Worm (Caenorhabditis elegans) whole organism, L4 larva: ENCODE measurements around the gene gpa-3.
A peak's percentile ranks its signal among the peaks of the same experiment; 100 is the strongest.

Experiments used
- F37D6.2 ChIP-seq: sonication (generic microtip); optimal IDR thresholded peaks from 2 replicates; lab custom pipeline; 2016; ENCODE audit warnings: mild to moderate bottlenecking, missing genetic modification characterization, missing compliant biosample characterization
- F44E2.7 ChIP-seq: fragments of 200-800 bp; sonication (Bioruptor generic); IDR thresholded peaks from 2 replicates; pipeline ENCODE4 v2.1.2; 2022; ENCODE audit warnings: missing genetic modification characterization, missing compliant biosample characterization
- F49E8.2 ChIP-seq: sonication (generic microtip); optimal IDR thresholded peaks from 2 replicates; lab custom pipeline; 2016; ENCODE audit warnings: missing compliant biosample characterization, mild to moderate bottlenecking, missing genetic modification characterization, borderline replicate concordance
- R02D3.7 ChIP-seq: fragments of 150-350 bp; sonication (generic microtip); optimal IDR thresholded peaks from 3 replicates; lab custom pipeline; 2014; ENCODE audit warnings: missing biosample characterization, missing genetic modification characterization
- T20F7.1 ChIP-seq: fragments of 200-800 bp; sonication (Bioruptor generic); optimal IDR thresholded peaks from 2 replicates; lab custom pipeline; 2018; ENCODE audit warnings: mild to moderate bottlenecking, missing genetic modification characterization, missing compliant biosample characterization
- Y105C5A.15 ChIP-seq: fragments of 200-800 bp; sonication (Bioruptor generic); IDR thresholded peaks from 2 replicates; pipeline ENCODE4 v1.3.6; 2022; ENCODE audit warnings: missing genetic modification characterization, missing compliant biosample characterization
- ZK337.2 ChIP-seq: fragments of 200-800 bp; sonication (Bioruptor generic); IDR thresholded peaks from 2 replicates; pipeline ENCODE4 v1.3.6; 2022; ENCODE audit warnings: missing genetic modification reagents, missing genetic modification characterization, missing compliant biosample characterization
- aha-1 ChIP-seq: fragments of 150-350 bp; peaks from one replicate; lab custom pipeline; 2014; ENCODE audit warnings: missing biosample characterization, missing genetic modification characterization
- ceh-20 ChIP-seq: fragments of 200-800 bp; sonication (Bioruptor generic); IDR thresholded peaks from 2 replicates; pipeline ENCODE4 v1.3.6; 2022; ENCODE audit warnings: missing genetic modification reagents, missing genetic modification characterization, missing compliant biosample characterization
- ceh-28 ChIP-seq: fragments of 150-350 bp; optimal IDR thresholded peaks from 2 replicates; lab custom pipeline; 2014; ENCODE audit warnings: missing biosample characterization, missing genetic modification reagents, missing genetic modification characterization
- ceh-32 ChIP-seq: sonication (generic microtip); optimal IDR thresholded peaks from 2 replicates; lab custom pipeline; 2016; ENCODE audit warnings: mild to moderate bottlenecking, missing genetic modification characterization, missing compliant biosample characterization; ENCODE audit not compliant: poor library complexity
- ceh-44 ChIP-seq: fragments of 200-800 bp; sonication (Bioruptor generic); IDR thresholded peaks from 2 replicates; pipeline ENCODE4 v1.3.6; 2022; ENCODE audit warnings: missing genetic modification reagents, missing genetic modification characterization, missing compliant biosample characterization
- ceh-82 ChIP-seq: sonication (generic microtip); optimal IDR thresholded peaks from 2 replicates; lab custom pipeline; 2017; ENCODE audit warnings: missing biosample characterization, missing genetic modification characterization
- ctbp-1 ChIP-seq: fragments of 200-800 bp; sonication (Bioruptor generic); IDR thresholded peaks from 2 replicates; pipeline ENCODE4 v1.3.6; 2022; ENCODE audit warnings: missing genetic modification reagents, missing genetic modification characterization, missing compliant biosample characterization
- daf-12 ChIP-seq: fragments of 150-350 bp; optimal IDR thresholded peaks from 2 replicates; lab custom pipeline; 2014; ENCODE audit warnings: missing biosample characterization, missing genetic modification reagents, missing genetic modification characterization
- daf-19 ChIP-seq: fragments of 200-800 bp; sonication (Bioruptor generic); conservative IDR thresholded peaks from 2 replicates; pipeline ENCODE4 v1.3.6; 2022; ENCODE audit warnings: missing genetic modification characterization, missing compliant biosample characterization
- daf-8 ChIP-seq: fragments of 200-800 bp; sonication (Bioruptor generic); IDR thresholded peaks from 2 replicates; pipeline ENCODE4 v1.3.6; 2022; ENCODE audit warnings: missing genetic modification characterization, missing compliant biosample characterization
- dmd-6 ChIP-seq: fragments of 200-800 bp; sonication (Bioruptor generic); IDR thresholded peaks from 2 replicates; pipeline ENCODE4 v1.3.6; 2022; ENCODE audit warnings: missing genetic modification reagents, missing genetic modification characterization, missing compliant biosample characterization
- dmd-8 ChIP-seq: fragments of 200-800 bp; sonication (Bioruptor generic); IDR thresholded peaks from 2 replicates; pipeline ENCODE4 v1.3.6; 2022; ENCODE audit warnings: missing genetic modification characterization, missing compliant biosample characterization
- dpl-1 ChIP-seq: fragments of 150-350 bp; optimal IDR thresholded peaks from 2 replicates; lab custom pipeline; 2014; ENCODE audit warnings: missing biosample characterization, missing genetic modification reagents, missing genetic modification characterization
- egl-27 ChIP-seq: sonication (generic microtip); optimal IDR thresholded peaks from 3 replicates; lab custom pipeline; 2017; ENCODE audit warnings: missing biosample characterization, missing genetic modification reagents, missing genetic modification characterization
- hif-1 ChIP-seq, 2 experiments: sonication (generic microtip); optimal IDR thresholded peaks; 2 replicates each; lab custom pipeline; 2016 to 2017; ENCODE audit warnings: missing compliant biosample characterization in 2 of 2, missing genetic modification characterization in 2 of 2, missing genetic modification reagents in 2 of 2, missing genotype in 2 of 2, mild to moderate bottlenecking in 1 of 2
- hlh-11 ChIP-seq: fragments of 200-800 bp; sonication (Bioruptor generic); optimal IDR thresholded peaks from 2 replicates; lab custom pipeline; 2018; ENCODE audit warnings: mild to moderate bottlenecking, missing genetic modification characterization, missing compliant biosample characterization
- hlh-30 ChIP-seq: sonication (generic microtip); optimal IDR thresholded peaks from 2 replicates; lab custom pipeline; 2017; ENCODE audit warnings: antibody characterized with exemption, mild to moderate bottlenecking, missing genetic modification characterization, missing compliant biosample characterization; ENCODE audit not compliant: insufficient read depth
- lin-13 ChIP-seq: fragments of 150-350 bp; optimal IDR thresholded peaks from 2 replicates; lab custom pipeline; 2014; ENCODE audit warnings: missing biosample characterization, missing genetic modification reagents, missing genetic modification characterization
- lin-38 ChIP-seq: fragments of 200-800 bp; sonication (Bioruptor generic); IDR thresholded peaks from 2 replicates; pipeline ENCODE4 v1.3.6; 2022; ENCODE audit warnings: missing genetic modification reagents, missing genetic modification characterization, missing compliant biosample characterization
- lin-39 ChIP-seq: fragments of 150-350 bp; optimal IDR thresholded peaks from 2 replicates; lab custom pipeline; 2014; ENCODE audit warnings: missing biosample characterization, missing genetic modification reagents, missing genetic modification characterization
- madf-9 ChIP-seq: fragments of 200-800 bp; sonication (Bioruptor generic); conservative IDR thresholded peaks from 2 replicates; pipeline ENCODE4 v1.3.6; 2022; ENCODE audit warnings: missing genetic modification reagents, missing genetic modification characterization, missing compliant biosample characterization
- mdl-1 ChIP-seq, 2 experiments: fragments of 150-350 bp in 1 of 2; sonication (generic microtip) in 1 of 2; optimal IDR thresholded peaks; 2 replicates each; lab custom pipeline; 2014 to 2017; ENCODE audit warnings: missing biosample characterization in 2 of 2, missing genetic modification characterization in 2 of 2
- mxl-3 ChIP-seq: fragments of 200-800 bp; sonication (Bioruptor generic); optimal IDR thresholded peaks from 2 replicates; lab custom pipeline; 2018; ENCODE audit warnings: mild to moderate bottlenecking, missing genetic modification characterization, missing compliant biosample characterization
- nhr-10 ChIP-seq: fragments of 150-350 bp; optimal IDR thresholded peaks from 2 replicates; lab custom pipeline; 2014; ENCODE audit warnings: missing biosample characterization, missing genetic modification characterization
- nhr-102 ChIP-seq: sonication (generic microtip); optimal IDR thresholded peaks from 2 replicates; lab custom pipeline; 2016; ENCODE audit warnings: mild to moderate bottlenecking, missing genetic modification characterization, moderate library complexity, missing compliant biosample characterization
- nhr-111 ChIP-seq: fragments of 200-800 bp; sonication (Bioruptor generic); optimal IDR thresholded peaks from 2 replicates; lab custom pipeline; 2018; ENCODE audit warnings: mild to moderate bottlenecking, missing genetic modification characterization, missing compliant biosample characterization
- nhr-237 ChIP-seq: sonication (generic microtip); optimal IDR thresholded peaks from 2 replicates; lab custom pipeline; 2017; ENCODE audit warnings: missing biosample characterization, missing genetic modification characterization
- nhr-25 ChIP-seq: sonication (generic microtip); optimal IDR thresholded peaks from 2 replicates; lab custom pipeline; 2017; ENCODE audit warnings: missing genetic modification characterization, mild to moderate bottlenecking, missing compliant biosample characterization, antibody characterized with exemption, moderate library complexity, borderline replicate concordance; ENCODE audit not compliant: insufficient read depth
- nhr-42 ChIP-seq: fragments of 200-800 bp; sonication (Bioruptor generic); IDR thresholded peaks from 2 replicates; pipeline ENCODE4 v1.3.6; 2022; ENCODE audit warnings: missing genetic modification characterization, missing compliant biosample characterization
- nhr-76 ChIP-seq: fragments of 150-350 bp; optimal IDR thresholded peaks from 2 replicates; lab custom pipeline; 2014; ENCODE audit warnings: missing biosample characterization, missing genetic modification characterization
- pha-4 ChIP-seq, 2 experiments: fragments of 150-350 bp in 1 of 2; fragments of 200-800 bp in 1 of 2; sonication (Bioruptor generic) in 1 of 2; IDR thresholded peaks in 1 of 2; optimal IDR thresholded peaks in 1 of 2; 2 replicates each; pipeline versions ENCODE4 v1.3.6 to Lab custom; 2014 to 2022; ENCODE audit warnings: missing genetic modification characterization in 2 of 2, missing genetic modification reagents in 2 of 2, missing biosample characterization in 1 of 2, missing compliant biosample characterization in 1 of 2
- php-3 ChIP-seq: fragments of 200-800 bp; sonication (Bioruptor generic); IDR thresholded peaks from 2 replicates; pipeline ENCODE4 v1.3.6; 2022; ENCODE audit warnings: missing genetic modification reagents, missing genetic modification characterization, missing compliant biosample characterization
- rbr-2 ChIP-seq: sonication (generic microtip); optimal IDR thresholded peaks from 2 replicates; lab custom pipeline; 2016; ENCODE audit warnings: missing genotype, missing genetic modification characterization, missing compliant biosample characterization
- sdz-12 ChIP-seq: fragments of 200-800 bp; sonication (Bioruptor generic); optimal IDR thresholded peaks from 2 replicates; lab custom pipeline; 2018; ENCODE audit warnings: mild to moderate bottlenecking, missing genetic modification characterization, missing compliant biosample characterization
- spr-1 ChIP-seq: sonication (generic microtip); optimal IDR thresholded peaks from 2 replicates; lab custom pipeline; 2016; ENCODE audit warnings: mild to moderate bottlenecking, missing genetic modification characterization, missing compliant biosample characterization
- spr-3 ChIP-seq: fragments of 200-800 bp; sonication (Bioruptor generic); optimal IDR thresholded peaks from 2 replicates; lab custom pipeline; 2018; ENCODE audit warnings: mild to moderate bottlenecking, missing genetic modification characterization, missing compliant biosample characterization
- tag-97 ChIP-seq: fragments of 200-800 bp; sonication (Bioruptor generic); IDR thresholded peaks from 2 replicates; pipeline ENCODE4 v1.3.6; 2022; ENCODE audit warnings: missing genetic modification characterization, missing compliant biosample characterization
- tra-1 ChIP-seq: fragments of 200-800 bp; sonication (Bioruptor generic); IDR thresholded peaks from 2 replicates; pipeline ENCODE4 v1.3.6; 2022; ENCODE audit warnings: missing genetic modification reagents, missing genetic modification characterization, missing compliant biosample characterization
- unc-62 ChIP-seq, 3 experiments: fragments of 150-350 bp in 1 of 3; sonication (generic microtip); optimal IDR thresholded peaks in 2 of 3; peaks in 1 of 3; 1 replicate in 1 of 3; 2 replicates in 2 of 3; lab custom pipeline; 2014 to 2017; ENCODE audit warnings: missing biosample characterization in 3 of 3, missing genetic modification characterization in 3 of 3, missing genetic modification reagents in 3 of 3, missing genotype in 1 of 3
- vab-7 ChIP-seq: fragments of 200-800 bp; sonication (Bioruptor generic); IDR thresholded peaks from 2 replicates; pipeline ENCODE4 v1.3.6; 2022; ENCODE audit warnings: missing genetic modification reagents, missing genetic modification characterization, missing compliant biosample characterization
- zfp-3 ChIP-seq: fragments of 200-800 bp; sonication (Bioruptor generic); conservative IDR thresholded peaks from 2 replicates; pipeline ENCODE4 v1.3.6; 2022; ENCODE audit warnings: missing genetic modification reagents, missing genetic modification characterization, missing compliant biosample characterization
- ztf-11 ChIP-seq: fragments of 150-350 bp; optimal IDR thresholded peaks from 2 replicates; lab custom pipeline; 2014; ENCODE audit warnings: missing biosample characterization, missing genetic modification characterization
- ztf-7 ChIP-seq: fragments of 150-350 bp; optimal IDR thresholded peaks from 2 replicates; lab custom pipeline; 2014; ENCODE audit warnings: missing biosample characterization, missing genetic modification characterization

gpa-3 gene

ce11 chrV:9318046-9318445 lies 41.5 kb downstream of the gpa-3 start, which contains the start of gene kvs-3 (continued):
- TF ChIP-seq lin-39 (tag; lab: Kevin White, UChicago) (no peak), aha-1 (tag; lab: Kevin White, UChicago) (peak; percentile 97), madf-9 (peak; percentile 80), ztf-11 (tag; lab: Kevin White, UChicago) (no peak), unc-62 (GFP tag; optimal IDR thresholded peaks at IDR 0.05 in 1 of 2; lab: Kevin White, UChicago) (peak in 1 of 2 experiments; percentile 84), unc-62 (tag; optimal IDR thresholded peaks at IDR 0.05; lab: Kevin White, UChicago) (no peak), ztf-7 (peak; percentile 29), ceh-44 (GFP tag; lab: Robert Waterston, UW) (peak; percentile 90), zfp-3 (GFP tag; lab: Robert Waterston, UW) (peak; percentile 76), mdl-1 (tag; optimal IDR thresholded peaks at IDR 0.05; lab: Kevin White, UChicago) (no peak), dpl-1 (GFP tag; lab: Kevin White, UChicago) (peak; percentile 4), daf-19 (GFP tag; lab: Robert Waterston, UW) (peak; percentile 96), nhr-237 (tag; lab: Kevin White, UChicago) (no peak), nhr-102 (tag; lab: Kevin White, UChicago) (no peak), spr-3 (GFP tag; lab: Kevin White, UChicago) (peak; percentile 89), nhr-111 (GFP tag; lab: Kevin White, UChicago) (peak; percentile 85), ceh-20 (peak; percentile 80), tag-97 (GFP tag; lab: Robert Waterston, UW) (0 out of 2 replicates have a peak, but pooled peaks have one; percentile 52), hlh-30 (tag; lab: Kevin White, UChicago) (peak; percentile 62), Y105C5A.15 (GFP tag; lab: Robert Waterston, UW) (peak; percentile 98), egl-27 (tag; lab: Kevin White, UChicago) (no peak), ctbp-1 (GFP tag; lab: Robert Waterston, UW) (peak; percentile 89), tra-1 (GFP tag; lab: Robert Waterston, UW) (peak; percentile 97), F49E8.2 (tag; lab: Kevin White, UChicago) (peak; percentile 20), T20F7.1 (GFP tag; lab: Kevin White, UChicago) (peak; percentile 69), sdz-12 (GFP tag; lab: Kevin White, UChicago) (peak; percentile 44), lin-38 (no peak; the same call in none of the 2 replicates), hlh-11 (tag; lab: Kevin White, UChicago) (no peak), nhr-10 (tag; lab: Kevin White, UChicago) (no peak), lin-13 (GFP tag; lab: Kevin White, UChicago) (peak; percentile 11), vab-7 (peak; percentile 95), ZK337.2 (GFP tag; lab: Robert Waterston, UW) (peak; percentile 82), mxl-3 (GFP tag; lab: Kevin White, UChicago) (no peak), daf-8 (GFP tag; lab: Robert Waterston, UW) (0 out of 2 replicates have a peak, but pooled peaks have one; percentile 76), F37D6.2 (peak; percentile 43), php-3 (GFP tag; lab: Robert Waterston, UW) (peak; percentile 92), ceh-28 (no peak), hif-1 (tag; optimal IDR thresholded peaks at IDR 0.05; lab: Kevin White, UChicago) (peak in 1 of 2 experiments; percentile 62), nhr-76 (no peak), ceh-32 (tag; lab: Kevin White, UChicago) (no peak), R02D3.7 (no peak), dmd-6 (GFP tag; lab: Robert Waterston, UW) (peak; percentile 75), nhr-42 (no peak), rbr-2 (peak; percentile 73), spr-1 (tag; lab: Kevin White, UChicago) (peak; percentile 74), dmd-8 (peak; percentile 99), ceh-82 (tag; lab: Kevin White, UChicago) (no peak), pha-4 (GFP tag; IDR thresholded peaks at IDR 0.05; lab: Robert Waterston, UW) (peak; percentile 95), pha-4 (tag; optimal IDR thresholded peaks at IDR 0.05; lab: Kevin White, UChicago) (no peak), daf-12 (tag; lab: Kevin White, UChicago) (no peak), nhr-25 (tag; lab: Kevin White, UChicago) (no peak), F44E2.7 (peak; percentile 96)
